Worm (Caenorhabditis elegans) whole organism, dauer: ENCODE data around the gene skr-14.

Experiments
- unc-62 ChIP-seq: sonication (generic microtip); optimal IDR thresholded peaks from 2 replicates; lab custom pipeline; 2017; ENCODE audit warnings: missing biosample characterization, missing genetic modification reagents, missing genetic modification characterization

Gene skr-14

DNA sequence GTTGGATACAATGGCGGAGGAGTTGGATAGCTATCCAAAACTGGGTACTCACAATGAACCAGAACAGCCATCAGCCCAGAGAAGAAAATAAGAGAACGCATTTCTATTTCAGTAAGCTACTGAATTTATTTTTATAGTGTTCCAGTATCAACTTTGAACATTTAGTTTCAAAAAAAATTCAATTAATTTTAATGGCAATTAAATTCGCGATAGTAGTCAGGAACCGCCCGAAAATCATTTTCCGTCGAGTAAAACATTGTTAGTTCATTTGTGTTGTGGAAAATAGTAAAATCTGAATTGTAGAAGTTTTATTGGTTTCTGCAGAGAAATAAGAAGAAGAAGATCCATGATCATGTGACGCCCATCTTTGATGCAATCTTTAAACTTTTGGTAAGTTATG, 3.3 kb downstream of the skr-14 start, which contains the start of gene Y47D7A.6:
Y47D7A.6 (minus strand) TSS at position 101 of the 400 bp plus-strand sequence.
- no peak for TF ChIP-seq unc-62

- no peak for TF ChIP-seq unc-62
Measured at ce11 chrV:4416710-4417109, 4.7 kb downstream of the skr-14 start, which contains the start of gene Y47D7A.18. Y47D7A.18 (minus strand) TSS chrV:4416810.

DNA sequence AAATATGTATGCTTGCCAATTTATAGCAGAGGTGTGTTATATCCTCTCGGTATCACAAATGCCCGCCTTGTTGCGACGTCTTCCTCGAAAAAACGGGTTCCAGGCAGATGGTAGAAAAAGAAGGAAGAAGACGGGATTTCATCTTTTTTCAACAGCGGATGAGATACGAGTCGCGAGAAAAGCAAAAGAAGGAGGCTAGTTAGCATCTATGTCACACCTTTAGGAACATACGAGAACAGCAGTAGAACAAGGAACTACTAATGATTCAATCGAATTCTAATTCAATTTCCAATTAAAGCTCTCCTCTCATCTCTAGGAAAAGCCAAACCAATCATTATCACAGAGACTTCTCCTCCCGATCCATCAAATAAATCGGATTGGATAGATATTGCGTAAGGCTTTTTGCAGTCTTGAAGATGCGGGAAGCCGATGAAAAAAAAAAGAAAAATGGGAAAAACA, 6.7 kb downstream of the skr-14 start, which contains the start of gene grl-5:
grl-5 (minus strand) TSS at position 51 of the 459 bp plus-strand sequence.
- TF ChIP-seq unc-62, result no peak

- no peak for TF ChIP-seq unc-62
Measured at ce11 chrV:4411714-4412113, 9.7 kb downstream of the skr-14 start, which contains the start of gene Y47D7A.17. Y47D7A.17 (minus strand) TSS chrV:4411814.

- TF ChIP-seq unc-62, result no peak
Measured at ce11 chrV:4410643-4411042, 10.7 kb downstream of the skr-14 start, which contains the start of gene Y47D7A.3. Y47D7A.3 (plus strand) TSS chrV:4410943.

ce11 chrV:4407519-4407918, 13.9 kb downstream of the skr-14 start, which contains the start of gene nhr-118:
nhr-118 (plus strand) TSS chrV:4407819.
- TF ChIP-seq unc-62, result no peak

ce11 chrV:4401865-4402264, 19.5 kb downstream of the skr-14 start, which contains the start of gene F13A2.5:
F13A2.5 (minus strand) TSS chrV:4401965.
- TF ChIP-seq unc-62, result no peak

ce11 chrV:4400118-4400517, 21.3 kb downstream of the skr-14 start, which contains the start of gene F13A2.4:
F13A2.4 (minus strand) TSS chrV:4400218.
- no peak for TF ChIP-seq unc-62

DNA sequence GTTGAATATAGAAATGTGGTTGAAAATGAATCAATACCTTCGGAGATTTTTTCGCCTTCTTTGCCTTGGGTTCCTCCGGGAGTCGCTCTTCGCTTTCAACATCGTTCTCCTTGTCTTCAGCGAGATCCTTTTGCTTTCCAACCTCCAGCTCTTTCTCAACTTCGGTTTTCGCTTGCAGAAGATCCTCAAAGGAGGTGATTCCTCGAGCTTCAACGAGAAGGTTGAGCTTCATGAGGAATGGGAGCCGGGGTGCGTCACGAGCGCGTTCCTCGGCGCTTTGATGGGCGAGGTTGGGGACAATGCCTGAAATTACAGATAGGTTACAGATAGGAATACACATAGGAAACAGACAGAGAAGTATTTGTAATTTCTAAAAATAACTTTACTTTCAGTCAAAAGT, 22.5 kb downstream of the skr-14 start:
- TF ChIP-seq unc-62, result no peak

DNA sequence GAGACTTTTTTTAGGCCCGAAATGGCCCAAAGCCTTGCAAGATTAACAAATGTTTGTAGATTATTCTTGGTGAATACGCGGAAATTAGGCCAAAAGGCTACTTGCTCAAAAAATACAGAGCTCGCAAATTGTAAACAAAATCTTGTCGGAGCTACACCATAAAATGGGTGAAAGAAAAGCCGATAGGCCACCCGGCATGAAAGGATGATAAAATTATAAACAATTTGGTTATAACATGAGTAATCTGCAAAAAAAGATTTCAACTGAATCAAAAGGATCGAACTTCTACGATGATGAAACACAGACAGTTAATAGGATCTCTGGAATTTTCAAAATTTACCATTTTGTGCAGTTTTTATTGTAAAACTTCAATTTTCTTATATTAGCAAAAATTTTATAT, 23.2 kb downstream of the skr-14 start:
- no peak for TF ChIP-seq unc-62

ce11 chrV:4396257-4396656, 25.1 kb downstream of the skr-14 start, which contains the start of gene F13A2.3:
F13A2.3 (minus strand) TSS chrV:4396357.
- TF ChIP-seq unc-62, result no peak

ce11 chrV:4387916-4388315, 33.5 kb downstream of the skr-14 start:
- TF ChIP-seq unc-62, result no peak

- no peak for TF ChIP-seq unc-62
Measured at ce11 chrV:4387402-4387801, 34.0 kb downstream of the skr-14 start, which contains the start of gene F13A2.9. F13A2.9 (minus strand) TSS chrV:4387502.

DNA sequence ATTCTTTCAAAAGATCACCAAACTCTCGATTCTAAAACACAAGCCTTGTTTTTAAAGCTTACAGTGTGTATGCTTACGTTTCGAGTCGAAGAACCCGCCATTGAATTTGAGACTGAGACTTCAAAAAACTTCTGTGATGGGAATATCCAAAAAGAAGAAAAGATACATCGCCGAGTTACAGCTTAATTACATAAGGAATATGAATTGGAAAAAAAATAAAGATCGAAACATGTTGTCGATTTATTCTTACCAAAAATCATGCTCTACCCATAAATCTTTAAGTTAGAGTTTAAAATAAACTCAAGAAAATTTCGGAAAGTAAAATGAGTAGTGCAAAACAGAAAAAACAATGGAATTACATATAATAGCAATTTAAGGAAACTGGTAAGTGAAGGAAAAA, 35.2 kb downstream of the skr-14 start, which contains the start of gene F13A2.10:
F13A2.10 (minus strand) TSS at position 101 of the 400 bp plus-strand sequence.
- TF ChIP-seq unc-62, result no peak

DNA sequence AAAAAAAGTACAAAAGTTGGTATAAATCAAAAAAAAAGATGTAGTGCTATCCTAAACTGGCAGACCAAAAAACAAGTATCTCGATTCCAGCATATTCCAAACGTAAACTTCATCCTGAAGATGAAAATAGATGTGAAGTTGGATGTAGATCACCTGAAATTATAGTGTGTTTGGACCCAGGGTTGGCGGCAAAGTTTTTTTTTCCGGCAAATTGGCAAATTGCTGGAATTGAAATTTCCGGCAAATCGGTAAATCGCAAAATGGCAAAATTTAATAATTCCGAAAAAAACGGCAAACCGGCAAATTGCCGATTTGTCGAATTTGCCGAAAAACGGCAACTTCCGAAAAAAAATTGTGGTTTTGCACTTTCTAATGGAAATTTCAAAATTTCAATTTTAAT, 36.9 kb downstream of the skr-14 start, which contains the start of gene F13A2.2:
F13A2.2 (minus strand) TSS at position 101 of the 400 bp plus-strand sequence.
- TF ChIP-seq unc-62, result no peak

ce11 chrV:4382298-4382697, 39.1 kb downstream of the skr-14 start, which contains the start of gene F13A2.1:
F13A2.1 (minus strand) TSS chrV:4382398.
- TF ChIP-seq unc-62, result no peak

DNA sequence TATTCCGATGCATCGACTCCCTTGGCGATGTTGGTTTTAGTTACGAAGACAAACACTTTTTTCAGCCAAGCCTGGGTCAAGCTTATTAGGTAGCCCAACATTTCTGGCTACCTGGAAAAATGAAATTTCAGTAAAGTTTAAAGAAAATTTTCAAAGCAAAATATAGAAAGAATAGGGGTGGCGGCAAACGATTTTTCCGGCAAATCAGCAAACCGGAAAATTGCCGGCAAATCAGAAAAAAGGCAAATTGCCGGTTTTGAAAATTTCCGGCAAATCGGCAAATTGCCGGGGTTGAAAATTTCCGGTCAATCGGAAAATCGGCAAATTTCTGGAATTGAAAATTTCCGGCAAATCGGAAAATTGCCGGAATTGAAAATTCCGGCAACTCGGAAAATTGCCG, 43.8 kb downstream of the skr-14 start, which contains the start of gene F32D1.8:
F32D1.8 (minus strand) TSS at position 101 of the 400 bp plus-strand sequence.
- no peak for TF ChIP-seq unc-62
